Fruit fly (Drosophila melanogaster) whole organism, wandering third instar larva: ENCODE results near the gene Plp.

Source experiments
- CG32264 ChIP-seq: fragments of 200-800 bp; sonication (Bioruptor generic); optimal IDR thresholded peaks from 2 replicates; lab custom pipeline; 2016; ENCODE audit warnings: missing biosample characterization, missing genetic modification characterization
- Myc ChIP-seq: fragments of >200 bp; optimal IDR thresholded peaks from 2 replicates; lab custom pipeline; 2017
- dl ChIP-seq, 2 experiments: fragments of 175-275, 200-275 bp in 1 of 2; fragments of 200-275 bp in 1 of 2; sonication (Bioruptor generic); optimal IDR thresholded peaks; lab custom pipeline; 2018; ENCODE audit warnings: mild to moderate bottlenecking in 2 of 2, missing biosample characterization in 2 of 2, missing genetic modification characterization in 2 of 2, moderate library complexity in 2 of 2; ENCODE audit not compliant: partially characterized antibody in 2 of 2, insufficient read depth in 1 of 2
- usp ChIP-seq: fragments of >200 bp; optimal IDR thresholded peaks from 2 replicates; lab custom pipeline; 2017; ENCODE audit warnings: missing biosample characterization, missing genetic modification characterization

DNA sequence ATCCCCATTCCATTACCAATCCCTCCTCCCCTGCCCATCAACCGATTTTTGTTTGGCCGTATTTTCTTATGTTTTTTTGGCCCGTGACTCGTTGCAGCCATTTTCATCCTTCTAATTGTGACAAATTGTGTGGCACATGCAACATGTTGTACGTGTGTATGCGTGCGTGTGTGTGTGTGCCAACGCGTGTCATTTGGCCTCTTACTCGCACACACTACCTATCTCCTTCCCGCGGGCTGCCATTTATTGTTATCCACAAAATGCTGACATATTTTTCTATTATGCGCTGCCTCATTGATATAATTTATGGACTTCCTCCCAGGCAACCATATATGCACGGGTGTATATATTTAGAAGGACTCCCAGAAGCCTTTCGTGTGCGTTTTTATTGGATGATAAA is 62.8 kb downstream of the Plp start:
- TF ChIP-seq usp (GFP tag; lab: Kevin White, UChicago) (no peak), Myc (no peak), dl (GFP tag; optimal IDR thresholded peaks at IDR 0.05; lab: Kevin White, UChicago; ENCODE audit: insufficient read depth in 1 of 2, partially characterized antibody in 2 of 2) (no peak), CG32264 (GFP tag; lab: Kevin White, UChicago) (no peak)
